Worm (Caenorhabditis elegans) whole organism, L3 larva: ENCODE measurements around the gene R166.2.
A peak's percentile ranks its signal among the peaks of the same experiment; 100 is the strongest.

Source experiments
- R02D3.7 ChIP-seq: fragments of 150-350 bp; optimal IDR thresholded peaks from 2 replicates; lab custom pipeline; 2014; ENCODE audit warnings: missing biosample characterization, missing genetic modification characterization
- ZK546.5 ChIP-seq: sonication (generic microtip); optimal IDR thresholded peaks from 2 replicates; lab custom pipeline; 2017; ENCODE audit warnings: missing biosample characterization, missing genetic modification characterization
- aly-2 ChIP-seq: fragments of 150-350 bp; optimal IDR thresholded peaks from 2 replicates; lab custom pipeline; 2014; ENCODE audit warnings: missing biosample characterization, missing genetic modification characterization
- ama-1 ChIP-seq: fragments of 150-350 bp; optimal IDR thresholded peaks from 2 replicates; lab custom pipeline; 2018
- ceh-16 ChIP-seq: sonication (generic microtip); optimal IDR thresholded peaks from 2 replicates; lab custom pipeline; 2017; ENCODE audit warnings: missing biosample characterization, missing genetic modification characterization
- ceh-28 ChIP-seq: fragments of 150-350 bp; optimal IDR thresholded peaks from 2 replicates; lab custom pipeline; 2014; ENCODE audit warnings: missing biosample characterization, missing genetic modification reagents, missing genetic modification characterization
- ceh-82 ChIP-seq: fragments of 150-350 bp; optimal IDR thresholded peaks from 2 replicates; lab custom pipeline; 2014; ENCODE audit warnings: missing biosample characterization, missing genetic modification characterization
- daf-12 ChIP-seq: fragments of 150-350 bp; optimal IDR thresholded peaks from 2 replicates; lab custom pipeline; 2014; ENCODE audit warnings: missing biosample characterization, missing genetic modification reagents, missing genetic modification characterization
- egl-27 ChIP-seq: sonication (generic microtip); optimal IDR thresholded peaks from 4 replicates; lab custom pipeline; 2017; ENCODE audit warnings: missing biosample characterization, missing genetic modification reagents, missing genetic modification characterization
- elt-1 ChIP-seq: fragments of 150-350 bp; optimal IDR thresholded peaks from 2 replicates; lab custom pipeline; 2014; ENCODE audit warnings: missing biosample characterization, missing genetic modification characterization
- elt-2 ChIP-seq: sonication (generic microtip); optimal IDR thresholded peaks from 2 replicates; lab custom pipeline; 2016; ENCODE audit warnings: missing genetic modification reagents, mild to moderate bottlenecking, missing genetic modification characterization, missing compliant biosample characterization
- elt-3 ChIP-seq, 3 experiments: fragments of 150-350 bp in 1 of 3; sonication (generic microtip) in 2 of 3; optimal IDR thresholded peaks; 2 replicates in 2 of 3; 4 replicates in 1 of 3; lab custom pipeline; 2014 to 2017; ENCODE audit warnings: missing biosample characterization in 3 of 3, missing genetic modification characterization in 3 of 3
- eor-1 ChIP-seq, 2 experiments: fragments of 150-350 bp; optimal IDR thresholded peaks; 2 replicates each; lab custom pipeline; 2014 to 2018; ENCODE audit warnings: missing biosample characterization in 2 of 2, missing genetic modification characterization in 2 of 2
- fkh-10 ChIP-seq: sonication (generic microtip); optimal IDR thresholded peaks from 2 replicates; lab custom pipeline; 2017; ENCODE audit warnings: missing biosample characterization, missing genetic modification reagents, missing genetic modification characterization
- fkh-2 ChIP-seq: fragments of 150-350 bp; optimal IDR thresholded peaks from 2 replicates; lab custom pipeline; 2014; ENCODE audit warnings: missing biosample characterization, missing genetic modification reagents, missing genetic modification characterization
- fos-1 ChIP-seq: fragments of 150-350 bp; optimal IDR thresholded peaks from 2 replicates; lab custom pipeline; 2014; ENCODE audit warnings: missing biosample characterization, missing genetic modification characterization
- hmg-11 ChIP-seq: sonication (generic microtip); optimal IDR thresholded peaks from 2 replicates; lab custom pipeline; 2016; ENCODE audit warnings: missing genetic modification characterization, missing compliant biosample characterization
- jun-1 ChIP-seq: fragments of 150-350 bp; optimal IDR thresholded peaks from 2 replicates; lab custom pipeline; 2014; ENCODE audit warnings: missing biosample characterization, missing genetic modification reagents, missing genetic modification characterization
- lin-15B ChIP-seq: fragments of 150-350 bp; optimal IDR thresholded peaks from 2 replicates; lab custom pipeline; 2014; ENCODE audit warnings: missing biosample characterization, missing genetic modification characterization
- lin-39 ChIP-seq: fragments of 150-350 bp; optimal IDR thresholded peaks from 2 replicates; lab custom pipeline; 2018; ENCODE audit warnings: missing biosample characterization, missing genetic modification reagents, missing genetic modification characterization
- lsy-12 ChIP-seq: sonication (generic microtip); optimal IDR thresholded peaks from 2 replicates; lab custom pipeline; 2016; ENCODE audit warnings: mild to moderate bottlenecking, missing genetic modification characterization, missing compliant biosample characterization
- nfya-1 ChIP-seq: sonication (generic microtip); optimal IDR thresholded peaks from 2 replicates; lab custom pipeline; 2017; ENCODE audit warnings: missing genetic modification characterization, mild to moderate bottlenecking, missing compliant biosample characterization, antibody characterized with exemption, moderate library complexity; ENCODE audit not compliant: insufficient read depth
- nhr-23 ChIP-seq: fragments of 150-350 bp; optimal IDR thresholded peaks from 2 replicates; lab custom pipeline; 2014; ENCODE audit warnings: missing biosample characterization, missing genetic modification reagents, missing genetic modification characterization
- nhr-237 ChIP-seq: fragments of 150-350 bp; optimal IDR thresholded peaks from 2 replicates; lab custom pipeline; 2014; ENCODE audit warnings: missing biosample characterization, missing genetic modification characterization
- nhr-25 ChIP-seq: sonication (generic microtip); optimal IDR thresholded peaks from 2 replicates; lab custom pipeline; 2017; ENCODE audit warnings: missing biosample characterization, missing genetic modification characterization
- nhr-28 ChIP-seq: fragments of 150-350 bp; optimal IDR thresholded peaks from 2 replicates; lab custom pipeline; 2014; ENCODE audit warnings: missing biosample characterization, missing genetic modification characterization
- nhr-43 ChIP-seq: sonication (generic microtip); optimal IDR thresholded peaks from 2 replicates; lab custom pipeline; 2016; ENCODE audit warnings: mild to moderate bottlenecking, missing genetic modification characterization, missing compliant biosample characterization; ENCODE audit not compliant: poor library complexity, severe bottlenecking
- nhr-67 ChIP-seq: fragments of 150-350 bp; optimal IDR thresholded peaks from 2 replicates; lab custom pipeline; 2014; ENCODE audit warnings: missing biosample characterization, missing genetic modification characterization
- nhr-76 ChIP-seq: fragments of 150-350 bp; sonication (generic microtip); optimal IDR thresholded peaks from 5 replicates; lab custom pipeline; 2014; ENCODE audit warnings: missing biosample characterization, missing genetic modification characterization
- nhr-77 ChIP-seq: fragments of 150-350 bp; optimal IDR thresholded peaks from 2 replicates; lab custom pipeline; 2014; ENCODE audit warnings: missing biosample characterization, missing genetic modification characterization
- pha-4 ChIP-seq: fragments of 150-350 bp; optimal IDR thresholded peaks from 2 replicates; lab custom pipeline; 2014; ENCODE audit warnings: missing biosample characterization, missing genetic modification reagents, missing genetic modification characterization
- pqm-1 ChIP-seq: fragments of 150-350 bp; optimal IDR thresholded peaks from 2 replicates; lab custom pipeline; 2017; ENCODE audit warnings: missing biosample characterization, missing genetic modification characterization, inconsistent platforms
- skn-1 ChIP-seq: fragments of 150-350 bp; optimal IDR thresholded peaks from 2 replicates; lab custom pipeline; 2014; ENCODE audit warnings: missing biosample characterization, missing genetic modification characterization
- tbx-2 ChIP-seq: sonication (generic microtip); optimal IDR thresholded peaks from 2 replicates; lab custom pipeline; 2016; ENCODE audit warnings: mild to moderate bottlenecking, missing genetic modification characterization, missing compliant biosample characterization
- unc-39 ChIP-seq: sonication (generic microtip); optimal IDR thresholded peaks from 4 replicates; lab custom pipeline; 2017; ENCODE audit warnings: missing biosample characterization, missing genetic modification characterization
- ztf-4 ChIP-seq: fragments of 150-350 bp; optimal IDR thresholded peaks from 2 replicates; lab custom pipeline; 2014; ENCODE audit warnings: missing biosample characterization, missing genetic modification characterization

Gene R166.2

DNA sequence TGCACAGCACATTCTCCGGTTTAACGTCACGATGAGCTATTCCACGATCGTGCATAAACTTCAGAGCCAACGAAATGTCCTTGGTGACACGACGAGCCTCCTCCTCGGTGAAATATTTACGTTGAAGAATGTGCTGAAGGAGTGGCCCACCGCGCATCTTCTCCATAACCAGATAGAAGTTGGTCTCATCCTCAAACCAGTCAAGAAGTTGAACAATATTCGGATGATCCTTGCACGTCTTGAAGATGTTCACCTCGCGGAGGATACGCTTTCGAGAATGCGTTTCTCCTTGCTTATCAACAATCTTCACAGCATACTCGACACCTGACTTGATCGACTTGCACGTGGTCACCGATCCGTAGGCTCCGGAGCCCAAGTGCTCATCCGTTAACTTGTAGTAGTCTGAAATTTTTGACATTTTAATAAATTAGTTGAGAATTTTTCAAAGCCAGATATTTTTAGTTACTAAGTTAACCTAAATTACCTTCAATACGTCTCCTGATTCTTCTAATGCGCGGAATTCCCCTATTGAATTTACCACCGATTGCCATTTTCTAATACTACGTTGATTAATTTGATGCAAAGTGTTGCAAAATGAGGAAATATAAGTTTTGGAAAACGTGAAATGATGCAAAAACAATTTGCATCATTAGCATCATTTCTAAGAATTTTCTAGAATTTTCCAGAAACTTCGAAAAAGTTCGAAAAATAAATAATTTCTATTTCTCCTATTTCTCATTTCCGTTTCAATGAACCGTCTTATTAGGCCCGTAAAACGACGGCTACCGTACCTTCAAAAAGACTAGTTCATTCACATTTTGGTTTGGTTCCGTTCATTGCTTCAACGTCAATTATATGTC lies 8.7 kb upstream of the R166.2 start:
- TF ChIP-seq pha-4 (tag; lab: Kevin White, UChicago) (peak; percentile 3), hmg-11 (tag; lab: Kevin White, UChicago) (no peak), nhr-237 (tag; lab: Kevin White, UChicago) (no peak), nhr-67 (tag; lab: Kevin White, UChicago) (no peak), daf-12 (no peak), elt-2 (tag; lab: Kevin White, UChicago) (no peak), ama-1 (peak; percentile 70), ZK546.5 (tag; lab: Kevin White, UChicago) (no peak), unc-39 (tag; lab: Kevin White, UChicago) (no peak), nhr-43 (tag; lab: Kevin White, UChicago) (peak; percentile 37), aly-2 (no peak), fkh-2 (tag; lab: Kevin White, UChicago) (no peak), nhr-77 (no peak), ceh-28 (tag; lab: Kevin White, UChicago) (no peak), eor-1 (tag; optimal IDR thresholded peaks at IDR 0.05; lab: Kevin White, UChicago) (peak in 1 of 2 experiments; percentile 28), nfya-1 (tag; lab: Kevin White, UChicago) (peak; percentile 16), nhr-28 (tag; lab: Kevin White, UChicago) (no peak), nhr-76 (tag; lab: Kevin White, UChicago) (no peak), pqm-1 (tag; lab: Kevin White, UChicago) (no peak)

DNA sequence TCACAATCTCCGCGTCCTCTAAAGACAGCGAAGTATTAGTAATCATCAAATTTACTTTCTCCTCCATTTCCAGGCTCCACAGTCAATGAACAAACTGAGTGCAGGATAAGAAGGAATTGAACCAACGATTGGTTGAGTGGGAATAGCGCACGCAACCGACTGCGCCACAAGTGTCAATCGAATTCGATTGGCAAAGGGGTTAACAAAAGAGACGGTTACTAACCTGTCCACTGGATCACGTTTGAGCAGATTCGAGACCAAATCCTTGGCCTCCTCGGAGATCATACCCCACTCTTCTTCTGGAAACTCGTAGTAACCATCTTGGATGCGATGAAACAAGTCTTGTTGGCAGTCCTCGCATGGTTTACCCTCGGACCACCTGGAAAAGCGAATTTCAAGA lies 7.7 kb upstream of the R166.2 start:
- TF ChIP-seq nhr-25 (tag; lab: Kevin White, UChicago), result peak; percentile 65
- no peak for TF ChIP-seq fos-1 (tag; lab: Kevin White, UChicago)
- peak; percentile 38 for TF ChIP-seq ama-1
- TF ChIP-seq ceh-82 (tag; lab: Kevin White, UChicago), result no peak
- peak; percentile 50 for TF ChIP-seq nhr-43 (tag; lab: Kevin White, UChicago)
- TF ChIP-seq ceh-16 (tag; lab: Kevin White, UChicago), result no peak

DNA sequence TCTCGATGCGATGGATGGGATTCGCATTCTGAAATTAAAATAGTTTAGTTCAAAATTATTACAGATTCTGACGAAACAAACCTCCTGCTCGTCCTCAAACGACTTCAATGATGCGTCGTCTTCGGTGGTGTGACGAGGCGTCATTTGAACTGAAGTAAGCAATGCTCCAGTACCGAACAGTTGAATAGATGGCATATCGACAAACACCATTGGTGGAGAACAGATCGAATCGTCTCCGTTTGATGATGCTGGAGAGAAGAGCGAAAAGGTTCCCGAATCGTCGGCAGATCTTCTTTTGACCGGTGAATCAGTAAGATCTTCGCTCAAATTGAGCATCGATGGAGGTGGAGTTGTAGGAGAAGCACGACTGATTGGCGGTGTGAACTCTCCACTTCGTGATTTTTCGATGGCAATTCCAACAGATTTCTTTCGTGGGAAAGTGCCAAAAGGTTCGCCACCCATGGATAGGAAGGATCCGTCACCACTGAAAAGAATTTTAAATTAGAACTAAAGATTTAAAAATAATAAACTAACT lies 7.0 kb upstream of the R166.2 start:
- TF ChIP-seq tbx-2 (tag; lab: Kevin White, UChicago) (peak; percentile 1), ceh-28 (tag; lab: Kevin White, UChicago) (no peak), elt-2 (tag; lab: Kevin White, UChicago) (no peak), elt-3 (tag; optimal IDR thresholded peaks at IDR 0.05; lab: Kevin White, UChicago) (no peak), nhr-76 (tag; lab: Kevin White, UChicago) (no peak), ceh-82 (tag; lab: Kevin White, UChicago) (no peak), ztf-4 (tag; lab: Kevin White, UChicago) (peak; percentile 26), ama-1 (peak; percentile 95), elt-1 (tag; lab: Kevin White, UChicago) (no peak), nhr-23 (tag; lab: Kevin White, UChicago) (no peak), pha-4 (tag; lab: Kevin White, UChicago) (no peak), hmg-11 (tag; lab: Kevin White, UChicago) (no peak)

DNA sequence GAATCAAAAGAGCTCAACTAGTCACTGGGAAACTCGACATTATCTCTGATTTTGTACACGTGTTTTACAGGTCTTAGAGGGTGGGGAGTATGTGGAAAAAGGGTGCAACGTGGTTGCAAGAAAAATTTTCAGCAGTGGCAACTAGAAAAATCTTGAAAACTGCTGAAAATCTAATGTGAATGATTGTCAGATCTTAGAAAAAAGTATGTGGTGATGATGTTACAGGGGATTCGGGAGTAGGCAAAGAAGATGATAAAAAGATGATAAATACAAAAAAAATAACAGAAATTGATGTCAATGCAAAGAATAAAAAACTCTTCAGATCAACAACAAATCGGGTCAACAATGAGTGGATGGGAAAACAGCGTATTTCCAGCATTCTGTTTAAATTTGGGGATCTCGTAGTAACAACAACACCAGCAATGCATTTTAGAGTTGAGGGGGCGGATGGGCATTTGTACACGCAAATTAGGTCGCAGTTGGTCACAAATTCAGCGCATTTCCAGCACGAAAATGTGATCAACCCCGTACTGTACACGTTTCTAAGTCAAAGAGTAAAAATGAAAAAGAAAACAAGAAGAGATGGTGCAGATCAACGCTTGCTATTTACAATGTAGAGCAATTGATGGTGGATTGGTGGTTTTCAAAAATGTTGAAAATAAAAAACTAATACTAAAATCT lies 6.1 kb upstream of the R166.2 start:
- no peak for TF ChIP-seq ztf-4 (tag; lab: Kevin White, UChicago)
- no peak for TF ChIP-seq unc-39 (tag; lab: Kevin White, UChicago)
- no peak for TF ChIP-seq nhr-28 (tag; lab: Kevin White, UChicago)
- no peak for TF ChIP-seq skn-1 (tag; lab: Kevin White, UChicago)
- no peak for TF ChIP-seq pqm-1 (tag; lab: Kevin White, UChicago)
- peak; percentile 27 for TF ChIP-seq pha-4 (tag; lab: Kevin White, UChicago)
- TF ChIP-seq nhr-43 (tag; lab: Kevin White, UChicago), result no peak
- TF ChIP-seq fkh-10, result no peak
- TF ChIP-seq daf-12, result no peak
- TF ChIP-seq lin-39 (tag; lab: Kevin White, UChicago), result no peak
- no peak for TF ChIP-seq ceh-82 (tag; lab: Kevin White, UChicago)
- no peak for TF ChIP-seq fos-1 (tag; lab: Kevin White, UChicago)
- no peak for TF ChIP-seq nhr-67 (tag; lab: Kevin White, UChicago)
- TF ChIP-seq nhr-23 (tag; lab: Kevin White, UChicago), result no peak
- TF ChIP-seq elt-3 (tag; optimal IDR thresholded peaks at IDR 0.05; lab: Kevin White, UChicago), result peak in 1 of 3 experiments; percentile 11
- peak; percentile 9 for TF ChIP-seq jun-1 (tag; lab: Kevin White, UChicago)
- TF ChIP-seq ama-1, result peak; percentile 47
- TF ChIP-seq nhr-25 (tag; lab: Kevin White, UChicago), result peak; percentile 8
- no peak for TF ChIP-seq lsy-12 (tag; lab: Kevin White, UChicago)
- peak; percentile 7 for TF ChIP-seq elt-1 (tag; lab: Kevin White, UChicago)
- TF ChIP-seq R02D3.7 (tag; lab: Kevin White, UChicago), result no peak
- TF ChIP-seq ceh-28 (tag; lab: Kevin White, UChicago), result no peak
- TF ChIP-seq egl-27 (tag; lab: Kevin White, UChicago), result no peak
- no peak for TF ChIP-seq hmg-11 (tag; lab: Kevin White, UChicago)
- TF ChIP-seq fkh-2 (tag; lab: Kevin White, UChicago), result no peak
- no peak for TF ChIP-seq eor-1 (tag; optimal IDR thresholded peaks at IDR 0.05; lab: Kevin White, UChicago)
- no peak for TF ChIP-seq lin-15B (tag; lab: Kevin White, UChicago)
